Worm (Caenorhabditis elegans) whole organism, late embryonic: ENCODE results near the gene F42A9.3.

Source experiments
- ama-1 ChIP-seq: fragments of 150-350 bp; optimal IDR thresholded peaks from 2 replicates; lab custom pipeline; 2014
- ceh-34 ChIP-seq: sonication (generic microtip); optimal IDR thresholded peaks from 2 replicates; lab custom pipeline; 2016; ENCODE audit warnings: mild to moderate bottlenecking, missing genetic modification characterization, missing compliant biosample characterization
- elt-2 ChIP-seq: sonication (generic microtip); optimal IDR thresholded peaks from 2 replicates; lab custom pipeline; 2016; ENCODE audit warnings: missing genetic modification reagents, missing genetic modification characterization, missing compliant biosample characterization
- fkh-10 ChIP-seq: fragments of 150-350 bp; optimal IDR thresholded peaks from 2 replicates; lab custom pipeline; 2014; ENCODE audit warnings: missing biosample characterization, missing genetic modification reagents, missing genetic modification characterization
- fkh-6 ChIP-seq: sonication (generic microtip); optimal IDR thresholded peaks from 2 replicates; lab custom pipeline; 2016; ENCODE audit warnings: missing genetic modification characterization, missing compliant biosample characterization
- madf-2 ChIP-seq: sonication (generic microtip); optimal IDR thresholded peaks from 2 replicates; lab custom pipeline; 2017; ENCODE audit warnings: missing genetic modification characterization, missing compliant biosample characterization
- pat-9 ChIP-seq: fragments of 200-800 bp; sonication (Bioruptor generic); optimal IDR thresholded peaks from 2 replicates; lab custom pipeline; 2018; ENCODE audit warnings: mild to moderate bottlenecking, missing genetic modification characterization, moderate library complexity, missing compliant biosample characterization
- sdc-2 ChIP-seq: sonication (generic microtip); optimal IDR thresholded peaks from 2 replicates; lab custom pipeline; 2016; ENCODE audit warnings: missing genotype, missing genetic modification characterization, missing compliant biosample characterization

DNA sequence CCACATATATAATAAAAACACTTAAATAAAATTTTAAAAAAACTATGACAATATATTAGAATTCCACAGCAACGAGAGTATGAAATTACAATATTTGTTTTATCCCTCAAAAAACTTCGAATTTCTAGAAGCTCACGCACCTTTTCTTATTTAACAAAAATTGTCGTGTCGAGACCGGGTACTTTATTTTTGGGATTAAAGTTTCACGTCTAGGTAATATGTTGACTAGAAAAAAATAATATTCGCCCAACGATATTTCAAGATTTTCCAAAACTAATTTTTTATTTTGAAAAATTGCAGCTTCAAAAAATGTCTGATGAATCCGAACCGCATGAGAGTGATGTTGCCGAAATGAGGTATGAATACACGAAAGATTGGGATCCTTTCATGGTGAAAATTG is 27.4 kb downstream of the F42A9.3 start, which contains the start of gene C49C8.3:
- TF ChIP-seq sdc-2 = no peak
- TF ChIP-seq madf-2 = no peak
- TF ChIP-seq fkh-10 = no peak
- TF ChIP-seq elt-2 (tag; lab: Kevin White, UChicago) = no peak
- TF ChIP-seq pat-9 = no peak
- TF ChIP-seq ceh-34 (tag; lab: Kevin White, UChicago) = no peak
- TF ChIP-seq fkh-6 (tag; lab: Kevin White, UChicago) = no peak
- no peak for TF ChIP-seq ama-1
